Fruit fly (Drosophila melanogaster) whole organism, embryonic: ENCODE measurements around the gene Eip63F-1.
A peak's percentile ranks its signal among the peaks of the same experiment; 100 is the strongest.

Experiments
- Adf1 ChIP-seq: fragments of 200-800 bp; sonication (Bioruptor generic); IDR thresholded peaks from 2 replicates; pipeline ENCODE4 v1.3.6; 2022; ENCODE audit warnings: missing biosample characterization, missing genetic modification characterization
- B-H2 ChIP-seq: fragments of 200-800 bp; sonication (Bioruptor generic); optimal IDR thresholded peaks from 2 replicates; lab custom pipeline; 2018; ENCODE audit warnings: missing biosample characterization, mild to moderate bottlenecking, missing genetic modification characterization
- CG10979 ChIP-seq: fragments of 200-800 bp; sonication (Bioruptor generic); optimal IDR thresholded peaks from 2 replicates; lab custom pipeline; 2018; ENCODE audit warnings: missing biosample characterization, mild to moderate bottlenecking, missing genetic modification characterization, moderate library complexity
- CG11504 ChIP-seq: fragments of 200-800 bp; sonication (Bioruptor generic); optimal IDR thresholded peaks from 3 replicates; lab custom pipeline; 2019; ENCODE audit warnings: missing biosample characterization, mild to moderate bottlenecking, missing genetic modification characterization, moderate library complexity
- CG1233 ChIP-seq: fragments of 200-800 bp; sonication (Bioruptor generic); optimal IDR thresholded peaks from 4 replicates; lab custom pipeline; 2018; ENCODE audit warnings: missing biosample characterization, mild to moderate bottlenecking, missing genetic modification characterization
- CG13775 ChIP-seq: fragments of 200-800 bp; sonication (Bioruptor generic); optimal IDR thresholded peaks from 3 replicates; lab custom pipeline; 2017; ENCODE audit warnings: missing biosample characterization, mild to moderate bottlenecking, missing genetic modification characterization
- CG13894 ChIP-seq: fragments of 200-800 bp; sonication (Bioruptor generic); optimal IDR thresholded peaks from 3 replicates; lab custom pipeline; 2018; ENCODE audit warnings: missing biosample characterization, mild to moderate bottlenecking, missing genetic modification characterization, moderate library complexity
- CG15514 ChIP-seq: fragments of 200-800 bp; sonication (Bioruptor generic); optimal IDR thresholded peaks from 3 replicates; lab custom pipeline; 2017; ENCODE audit warnings: missing biosample characterization, missing genetic modification characterization, mild to moderate bottlenecking, moderate library complexity, missing genetic modification reagents
- CG1602 ChIP-seq: fragments of 200-800 bp; sonication (Bioruptor generic); optimal IDR thresholded peaks from 3 replicates; lab custom pipeline; 2016; ENCODE audit warnings: missing biosample characterization, missing genetic modification characterization
- CG18476 ChIP-seq: fragments of 200-800 bp; sonication (Bioruptor generic); optimal IDR thresholded peaks from 2 replicates; lab custom pipeline; 2016; ENCODE audit warnings: missing biosample characterization, mild to moderate bottlenecking, missing genetic modification characterization
- CG2202 ChIP-seq: fragments of 200-800 bp; sonication (Bioruptor generic); optimal IDR thresholded peaks from 2 replicates; lab custom pipeline; 2018; ENCODE audit warnings: missing biosample characterization, mild to moderate bottlenecking, missing genetic modification characterization
- CG3065 ChIP-seq: fragments of 200-800 bp; sonication (Bioruptor generic); optimal IDR thresholded peaks from 2 replicates; lab custom pipeline; 2016; ENCODE audit warnings: missing biosample characterization, missing genetic modification characterization
- CG32767 ChIP-seq: fragments of 200-800 bp; sonication (Bioruptor generic); IDR thresholded peaks from 2 replicates; pipeline ENCODE4 v1.3.6; 2022; ENCODE audit warnings: missing biosample characterization, missing genetic modification characterization
- CG33557 ChIP-seq: fragments of 200-800 bp; sonication (Bioruptor generic); optimal IDR thresholded peaks from 2 replicates; lab custom pipeline; 2019; ENCODE audit warnings: missing biosample characterization, mild to moderate bottlenecking, missing genetic modification characterization, moderate library complexity
- CG34376 ChIP-seq: fragments of 200-800 bp; sonication (Bioruptor generic); optimal IDR thresholded peaks from 2 replicates; lab custom pipeline; 2018; ENCODE audit warnings: missing biosample characterization, mild to moderate bottlenecking, missing genetic modification characterization
- CG3995 ChIP-seq: fragments of 200-800 bp; sonication (Bioruptor generic); optimal IDR thresholded peaks from 3 replicates; lab custom pipeline; 2016; ENCODE audit warnings: missing biosample characterization, missing genetic modification characterization
- CG4360 ChIP-seq: fragments of 200-800 bp; sonication (Bioruptor generic); IDR thresholded peaks from 2 replicates; pipeline ENCODE4 v1.3.6; 2022; ENCODE audit warnings: missing biosample characterization, missing genetic modification characterization
- CG4707 ChIP-seq: fragments of 200-800 bp; sonication (Bioruptor generic); optimal IDR thresholded peaks from 2 replicates; lab custom pipeline; 2018; ENCODE audit warnings: missing biosample characterization, mild to moderate bottlenecking, missing genetic modification characterization, moderate library complexity
- CG5245 ChIP-seq: fragments of 200-800 bp; sonication (Bioruptor generic); optimal IDR thresholded peaks from 3 replicates; lab custom pipeline; 2016; ENCODE audit warnings: missing biosample characterization, missing genetic modification characterization
- CG6813 ChIP-seq: fragments of 200-800 bp; sonication (Bioruptor generic); optimal IDR thresholded peaks from 2 replicates; lab custom pipeline; 2017; ENCODE audit warnings: missing biosample characterization, missing genetic modification characterization, mild to moderate bottlenecking, moderate library complexity, missing genetic modification reagents
- CG7745 ChIP-seq: fragments of 200-800 bp; sonication (Bioruptor generic); optimal IDR thresholded peaks from 2 replicates; lab custom pipeline; 2018; ENCODE audit warnings: missing biosample characterization, mild to moderate bottlenecking, missing genetic modification characterization, moderate library complexity
- CG8290 ChIP-seq, 3 experiments: fragments of 200-800 bp; sonication (Bioruptor generic); optimal IDR thresholded peaks; 2 replicates each; lab custom pipeline; 2016 to 2019; ENCODE audit warnings: missing biosample characterization in 3 of 3, missing genetic modification characterization in 3 of 3, mild to moderate bottlenecking in 2 of 3, moderate library complexity in 1 of 3
- CG9437 ChIP-seq: fragments of 200-800 bp; sonication (Bioruptor generic); optimal IDR thresholded peaks from 2 replicates; lab custom pipeline; 2018; ENCODE audit warnings: missing biosample characterization, mild to moderate bottlenecking, missing genetic modification characterization
- CG9817 ChIP-seq: fragments of 200-800 bp; sonication (Bioruptor generic); optimal IDR thresholded peaks from 2 replicates; lab custom pipeline; 2018; ENCODE audit warnings: missing biosample characterization, mild to moderate bottlenecking, missing genetic modification characterization, moderate library complexity
- CTCF ChIP-seq: fragments of 200-800 bp; sonication (Bioruptor generic); optimal IDR thresholded peaks from 2 replicates; lab custom pipeline; 2017; ENCODE audit warnings: missing biosample characterization, mild to moderate bottlenecking, missing genetic modification characterization, moderate library complexity
- CkIIα-i1 ChIP-seq: fragments of 200-800 bp; sonication (Bioruptor generic); IDR thresholded peaks from 2 replicates; pipeline ENCODE4 v1.3.6; 2022; ENCODE audit warnings: missing biosample characterization, missing genetic modification characterization
- Lpt ChIP-seq: fragments of >200 bp; optimal IDR thresholded peaks from 2 replicates; lab custom pipeline; 2018; ENCODE audit warnings: missing biosample characterization, missing genetic modification characterization
- Neu2 ChIP-seq: fragments of 200-800 bp; sonication (Bioruptor generic); optimal IDR thresholded peaks from 3 replicates; lab custom pipeline; 2016; ENCODE audit warnings: missing biosample characterization, missing genetic modification characterization, borderline replicate concordance
- Optix ChIP-seq: fragments of 200-800 bp; sonication (Bioruptor generic); IDR thresholded peaks from 3 replicates; pipeline ENCODE4 v1.3.6; 2022; ENCODE audit warnings: missing biosample characterization, missing genetic modification characterization
- PHDP ChIP-seq: fragments of 200-800 bp; sonication (Bioruptor generic); optimal IDR thresholded peaks from 3 replicates; lab custom pipeline; 2018; ENCODE audit warnings: missing biosample characterization, mild to moderate bottlenecking, missing genetic modification characterization, moderate library complexity
- Rx ChIP-seq: fragments of 200-800 bp; sonication (Bioruptor generic); IDR thresholded peaks from 2 replicates; pipeline ENCODE4 v1.3.6; 2022; ENCODE audit warnings: missing biosample characterization, missing genetic modification characterization
- Tbp ChIP-seq: fragments of >200 bp; optimal IDR thresholded peaks from 2 replicates; lab custom pipeline; 2018; ENCODE audit warnings: missing biosample characterization, missing genetic modification characterization
- ap ChIP-seq: fragments of 200-800 bp; sonication (Bioruptor generic); IDR thresholded peaks from 2 replicates; pipeline ENCODE4 v1.3.6; 2022; ENCODE audit warnings: missing biosample characterization, missing genetic modification characterization
- bigmax ChIP-seq: fragments of 200-800 bp; sonication (Bioruptor generic); optimal IDR thresholded peaks from 2 replicates; lab custom pipeline; 2018; ENCODE audit warnings: missing biosample characterization, mild to moderate bottlenecking, missing genetic modification characterization
- br ChIP-seq: fragments of >200 bp; optimal IDR thresholded peaks from 2 replicates; lab custom pipeline; 2017
- dan ChIP-seq: fragments of 200-800 bp; sonication (Bioruptor generic); IDR thresholded peaks from 2 replicates; pipeline ENCODE4 v1.3.6; 2022; ENCODE audit warnings: missing biosample characterization, missing genetic modification characterization
- fru ChIP-seq: fragments of >200 bp; optimal IDR thresholded peaks from 2 replicates; lab custom pipeline; 2017
- ftz-f1 ChIP-seq: fragments of 200-800 bp; sonication (Bioruptor generic); optimal IDR thresholded peaks from 2 replicates; lab custom pipeline; 2016; ENCODE audit warnings: missing biosample characterization, missing genetic modification characterization
- ham ChIP-seq: fragments of 200-800 bp; sonication (Bioruptor generic); IDR thresholded peaks from 2 replicates; pipeline ENCODE4 v1.3.6; 2022; ENCODE audit warnings: missing biosample characterization, missing genetic modification characterization
- hbn ChIP-seq: fragments of 200-800 bp; sonication (Bioruptor generic); IDR thresholded peaks from 2 replicates; pipeline ENCODE4 v1.3.6; 2022; ENCODE audit warnings: missing biosample characterization, missing genetic modification characterization; ENCODE audit not compliant: partially characterized antibody
- lmd ChIP-seq: fragments of 200-800 bp; sonication (Bioruptor generic); IDR thresholded peaks from 2 replicates; pipeline ENCODE4 v1.3.6; 2022; ENCODE audit warnings: missing biosample characterization, missing genetic modification characterization
- otp ChIP-seq: fragments of 200-800 bp; sonication (Bioruptor generic); IDR thresholded peaks from 3 replicates; pipeline ENCODE4, ENCODE4 v1.3.6; 2022; ENCODE audit warnings: missing biosample characterization, missing genetic modification characterization
- p53 ChIP-seq: fragments of 200-800 bp; sonication (Bioruptor generic); optimal IDR thresholded peaks from 2 replicates; lab custom pipeline; 2016; ENCODE audit warnings: missing biosample characterization, missing genetic modification characterization
- pan ChIP-seq, 4 experiments: fragments of >200 bp in 3 of 4; fragments of 200-800 bp in 1 of 4; sonication (Bioruptor generic) in 1 of 4; optimal IDR thresholded peaks in 3 of 4; IDR thresholded peaks in 1 of 4; 2 replicates each; pipeline versions ENCODE4 v1.3.6 to Lab custom; 2017 to 2022; ENCODE audit warnings: missing biosample characterization in 2 of 4, missing genetic modification characterization in 2 of 4, mixed read lengths in 1 of 4
- pfk ChIP-seq: fragments of 200-800 bp; sonication (Bioruptor generic); optimal IDR thresholded peaks from 2 replicates; lab custom pipeline; 2018; ENCODE audit warnings: missing biosample characterization, mild to moderate bottlenecking, missing genetic modification characterization, moderate library complexity
- sqz ChIP-seq: fragments of 200-800 bp; sonication (Bioruptor generic); optimal IDR thresholded peaks from 3 replicates; lab custom pipeline; 2018; ENCODE audit warnings: missing biosample characterization, mild to moderate bottlenecking, missing genetic modification characterization
- sr ChIP-seq: fragments of 200-800 bp; sonication (Bioruptor generic); IDR thresholded peaks from 3 replicates; pipeline ENCODE4 v1.3.6; 2022; ENCODE audit warnings: missing biosample characterization, missing genetic modification characterization
- tgo ChIP-seq: fragments of 200-800 bp; sonication (Bioruptor generic); IDR thresholded peaks from 3 replicates; pipeline ENCODE4 v1.3.6; 2022; ENCODE audit warnings: missing biosample characterization, missing genetic modification characterization
- tna ChIP-seq: fragments of 200-800 bp; sonication (Bioruptor generic); IDR thresholded peaks from 2 replicates; pipeline ENCODE4 v1.3.6; 2022; ENCODE audit warnings: missing biosample characterization, missing genetic modification characterization; ENCODE audit not compliant: partially characterized antibody
- usp ChIP-seq: fragments of >200 bp; optimal IDR thresholded peaks from 2 replicates; lab custom pipeline; 2017; ENCODE audit warnings: missing biosample characterization, missing genetic modification characterization
- zen2 ChIP-seq: fragments of 200-800 bp; sonication (Bioruptor generic); IDR thresholded peaks from 3 replicates; pipeline ENCODE4 v1.3.6; 2022; ENCODE audit warnings: missing biosample characterization, missing genetic modification characterization; ENCODE audit not compliant: partially characterized antibody

The Eip63F-1 gene

dm6 chr3L:3892154-3892624 lies 43.2 kb downstream of the Eip63F-1 start, which contains the start of gene Fie (continued):
- peak; percentile 37 for TF ChIP-seq CG34376 (GFP tag; lab: Kevin White, UChicago)
- TF ChIP-seq br (lab: Kevin White, UChicago), result no peak
- no peak for TF ChIP-seq p53 (GFP tag; lab: Kevin White, UChicago)
- TF ChIP-seq CG4707 (GFP tag; lab: Kevin White, UChicago), result no peak
- peak; percentile 80 for TF ChIP-seq CG11504 (tag; lab: Kevin White, UChicago)
- TF ChIP-seq CG3995 (GFP tag; lab: Kevin White, UChicago), result no peak
- no peak for TF ChIP-seq sr (GFP tag; lab: Robert Waterston, UW)
- 0 out of 2 replicates have a peak, but pooled peaks have one; percentile 17 for TF ChIP-seq Adf1 (GFP tag; lab: Robert Waterston, UW)
- peak; percentile 42; the same call in 1 of the 2 replicates for TF ChIP-seq lmd (GFP tag; lab: Robert Waterston, UW)
- peak; percentile 44 for TF ChIP-seq CG10979 (tag; lab: Kevin White, UChicago)
- TF ChIP-seq tgo (GFP tag; lab: Robert Waterston, UW), result peak; percentile 40; the same call in 1 of the 3 replicates
- TF ChIP-seq pan (optimal IDR thresholded peaks at IDR 0.05; lab: Kevin White, UChicago), result no peak
- peak in 1 of 2 experiments; percentile 41 for TF ChIP-seq pan (GFP tag; optimal IDR thresholded peaks at IDR 0.05 in 1 of 2, IDR thresholded peaks at IDR 0.05 in 1 of 2)
- peak; percentile 50 for TF ChIP-seq CG18476 (GFP tag; lab: Kevin White, UChicago)
- TF ChIP-seq CG8290 (GFP tag; optimal IDR thresholded peaks at IDR 0.05; lab: Kevin White, UChicago), result no peak
- TF ChIP-seq CG8290 (tag; optimal IDR thresholded peaks at IDR 0.05; lab: Kevin White, UChicago), result no peak
- TF ChIP-seq CG4360 (GFP tag; lab: Robert Waterston, UW), result no peak
- TF ChIP-seq CG9437 (GFP tag; lab: Kevin White, UChicago), result peak; percentile 60
- no peak for TF ChIP-seq CTCF
- TF ChIP-seq CG33557 (GFP tag; lab: Kevin White, UChicago), result no peak
- TF ChIP-seq CG2202 (tag; lab: Kevin White, UChicago), result no peak
- no peak for TF ChIP-seq CG3065 (GFP tag; lab: Kevin White, UChicago)
- TF ChIP-seq CG7745, result no peak
- no peak for TF ChIP-seq ham (GFP tag; lab: Robert Waterston, UW)
- no peak for TF ChIP-seq Tbp (GFP tag; lab: Kevin White, UChicago)
- peak; percentile 78 for TF ChIP-seq PHDP (tag; lab: Kevin White, UChicago)
- no peak for TF ChIP-seq CG5245
- peak; percentile 53 for TF ChIP-seq CG15514 (GFP tag; lab: Kevin White, UChicago)
- no peak for TF ChIP-seq fru
- peak; percentile 51 for TF ChIP-seq CG6813 (GFP tag; lab: Kevin White, UChicago)
- TF ChIP-seq sqz (GFP tag; lab: Kevin White, UChicago), result peak; percentile 44
- TF ChIP-seq usp (GFP tag; lab: Kevin White, UChicago), result no peak
- TF ChIP-seq CG32767 (GFP tag; lab: Robert Waterston, UW), result peak; percentile 58; the same call in 1 of the 2 replicates
- TF ChIP-seq tna (GFP tag; lab: Robert Waterston, UW), result no peak
- TF ChIP-seq zen2, result no peak
- peak; percentile 61 for TF ChIP-seq CG1233 (GFP tag; lab: Kevin White, UChicago)
- TF ChIP-seq Lpt (GFP tag; lab: Kevin White, UChicago), result no peak
- TF ChIP-seq dan, result no peak
- no peak for TF ChIP-seq Rx
- no peak for TF ChIP-seq ap (GFP tag; lab: Robert Waterston, UW)
- peak; percentile 13 for TF ChIP-seq B-H2 (GFP tag; lab: Kevin White, UChicago)
- no peak for TF ChIP-seq ftz-f1 (GFP tag; lab: Kevin White, UChicago)
- TF ChIP-seq CkIIα-i1 (GFP tag; lab: Robert Waterston, UW), result no peak
- TF ChIP-seq Neu2 (GFP tag; lab: Kevin White, UChicago), result no peak
- no peak for TF ChIP-seq hbn (GFP tag; lab: Robert Waterston, UW)
- TF ChIP-seq CG9817, result peak; percentile 30
- TF ChIP-seq CG13775 (GFP tag; lab: Kevin White, UChicago), result peak; percentile 60
- TF ChIP-seq CG13894 (tag; lab: Kevin White, UChicago), result peak; percentile 48
- peak; percentile 34 for TF ChIP-seq CG1602
- TF ChIP-seq bigmax, result no peak
- no peak for TF ChIP-seq otp
- no peak for TF ChIP-seq Optix
- TF ChIP-seq pfk (GFP tag; lab: Kevin White, UChicago), result no peak
